ENCODE assay signal across 5 fruit fly cellular contexts in the genomic region with DNA sequence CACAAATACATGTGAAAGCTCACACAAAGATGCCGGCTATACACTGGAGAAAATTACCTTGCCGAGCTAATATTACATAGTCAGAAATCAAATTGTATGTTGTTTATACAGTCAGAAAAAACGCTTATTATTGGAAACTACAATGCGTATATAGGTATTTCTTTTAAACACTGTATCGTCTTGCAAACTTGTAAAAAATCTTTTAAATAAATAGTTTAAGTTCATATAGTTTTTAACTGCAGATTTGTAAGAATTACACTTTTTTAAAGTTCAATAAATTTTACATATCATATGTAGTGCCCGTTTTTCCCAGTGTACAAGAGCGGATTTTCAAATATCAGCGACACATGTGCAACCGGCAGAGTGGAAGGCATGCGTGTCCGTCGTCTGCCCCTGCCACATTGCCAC.
A peak's percentile ranks its signal among the peaks of the same experiment; 100 is the strongest.
TF ChIP-seq lines count a peak whose summit lies in the region.

No protein-coding gene starts in this region.

TF ChIP-seq in whole organism, adult, 20 proteins besides CTCF, POLR2A, EP300 and RAD21 (continued from another document):
- TF ChIP-seq Clk (GFP tag; optimal IDR thresholded peaks at IDR 0.05; lab: Kevin White, UChicago) (no peak), toe (GFP tag; optimal IDR thresholded peaks at IDR 0.05; lab: Kevin White, UChicago) (peak; percentile 8), bab1 (GFP tag; optimal IDR thresholded peaks at IDR 0.05; lab: Kevin White, UChicago) (peak; percentile 68)
TF ChIP-seq in whole organism, adult: peak in this region for 11.

TF ChIP-seq in whole organism, embryonic, 481 proteins besides CTCF, POLR2A, EP300 and RAD21 (continued from another document and continues in another):
- no peak for TF ChIP-seq B-H2 (GFP tag; optimal IDR thresholded peaks at IDR 0.05; lab: Kevin White, UChicago)
- no peak; the same call in 1 of the 2 replicates for TF ChIP-seq CG4404 (GFP tag; IDR thresholded peaks at IDR 0.05; lab: Robert Waterston, UW)
- peak; percentile 95 for TF ChIP-seq Med (GFP tag; lab: Kevin White, UChicago)
- TF ChIP-seq Ssrp (tag; optimal IDR thresholded peaks at IDR 0.05; lab: Kevin White, UChicago), result peak; percentile 95
- TF ChIP-seq CG17568 (GFP tag; optimal IDR thresholded peaks at IDR 0.05; lab: Kevin White, UChicago), result no peak
- TF ChIP-seq sc (optimal IDR thresholded peaks at IDR 0.05; lab: Kevin White, UChicago), result no peak
- peak; percentile 62 for TF ChIP-seq sc (GFP tag; optimal IDR thresholded peaks at IDR 0.05; lab: Kevin White, UChicago)
- no peak for TF ChIP-seq pita (GFP tag; optimal IDR thresholded peaks at IDR 0.05; lab: Kevin White, UChicago)
- peak; percentile 66 for TF ChIP-seq CG3407 (GFP tag; optimal IDR thresholded peaks at IDR 0.05; lab: Kevin White, UChicago)
- TF ChIP-seq CG10979 (tag; optimal IDR thresholded peaks at IDR 0.05; lab: Kevin White, UChicago), result peak; percentile 85
- TF ChIP-seq lmd (GFP tag; IDR thresholded peaks at IDR 0.05; lab: Robert Waterston, UW), result peak; percentile 81
- TF ChIP-seq caup (GFP tag; optimal IDR thresholded peaks at IDR 0.05; lab: Kevin White, UChicago; ENCODE audit: severe bottlenecking), result peak; percentile 47
- TF ChIP-seq CG1832 (GFP tag; optimal IDR thresholded peaks at IDR 0.05; lab: Kevin White, UChicago), result no peak
- peak; percentile 81 for TF ChIP-seq CG4854 (GFP tag; optimal IDR thresholded peaks at IDR 0.05; lab: Kevin White, UChicago)
- peak; percentile 34 for TF ChIP-seq kay (GFP tag; optimal IDR thresholded peaks at IDR 0.05; lab: Kevin White, UChicago)
- TF ChIP-seq CG11695 (GFP tag; IDR thresholded peaks at IDR 0.05; lab: Robert Waterston, UW), result peak; percentile 91
- TF ChIP-seq twi (tag; optimal IDR thresholded peaks at IDR 0.05; lab: Kevin White, UChicago), result peak; percentile 82
- peak; percentile 63 for TF ChIP-seq CG18476 (GFP tag; optimal IDR thresholded peaks at IDR 0.05; lab: Kevin White, UChicago)
- TF ChIP-seq danr (GFP tag; IDR thresholded peaks at IDR 0.05; lab: Robert Waterston, UW), result peak; percentile 74
- TF ChIP-seq chinmo (GFP tag; IDR thresholded peaks at IDR 0.05; lab: Robert Waterston, UW; ENCODE audit: partially characterized antibody), result 0 out of 4 replicates have a peak, but pooled peaks have one; percentile 14
- peak; percentile 45; the same call in 1 of the 2 replicates for TF ChIP-seq Awh (GFP tag; IDR thresholded peaks at IDR 0.05; lab: Robert Waterston, UW)
- peak; percentile 14 for TF ChIP-seq sqz (GFP tag; optimal IDR thresholded peaks at IDR 0.05; lab: Kevin White, UChicago)
- TF ChIP-seq CG30020 (tag; optimal IDR thresholded peaks at IDR 0.05; lab: Kevin White, UChicago), result peak; percentile 59
- TF ChIP-seq Max (GFP tag; optimal IDR thresholded peaks at IDR 0.05; lab: Kevin White, UChicago), result peak; percentile 91
- peak; percentile 49 for TF ChIP-seq Bdp1 (GFP tag; optimal IDR thresholded peaks at IDR 0.05; lab: Kevin White, UChicago)
- peak; percentile 68 for TF ChIP-seq ATbp (GFP tag; optimal IDR thresholded peaks at IDR 0.05; lab: Kevin White, UChicago)
- TF ChIP-seq CG14441 (GFP tag; IDR thresholded peaks at IDR 0.05; lab: Robert Waterston, UW), result peak; percentile 72
- 0 out of 3 replicates have a peak, but pooled peaks have one; percentile 42 for TF ChIP-seq H15 (GFP tag; IDR thresholded peaks at IDR 0.05; lab: Robert Waterston, UW)
- no peak for TF ChIP-seq Neu2 (GFP tag; optimal IDR thresholded peaks at IDR 0.05; lab: Kevin White, UChicago; ENCODE audit: borderline replicate concordance)
- no peak for TF ChIP-seq Doc2 (GFP tag; IDR thresholded peaks at IDR 0.05; lab: Robert Waterston, UW)

TF ChIP-seq in whole organism, prepupa, 60 proteins besides CTCF, POLR2A, EP300 and RAD21 (continued from another document and continues in another):
- TF ChIP-seq Sox15 (GFP tag; optimal IDR thresholded peaks at IDR 0.05; lab: Kevin White, UChicago) (peak; percentile 82), vri (GFP tag; optimal IDR thresholded peaks at IDR 0.05; lab: Kevin White, UChicago) (peak; percentile 77), Hr38 (GFP tag; optimal IDR thresholded peaks at IDR 0.05; lab: Kevin White, UChicago) (no peak), CG6808 (GFP tag; optimal IDR thresholded peaks at IDR 0.05; lab: Kevin White, UChicago) (peak; percentile 79), esn (GFP tag; optimal IDR thresholded peaks at IDR 0.05; lab: Kevin White, UChicago) (peak; percentile 97), Lpt (GFP tag; optimal IDR thresholded peaks at IDR 0.05; lab: Kevin White, UChicago) (peak; percentile 93), pdm3 (GFP tag; optimal IDR thresholded peaks at IDR 0.05; lab: Kevin White, UChicago) (peak; percentile 91), lz (GFP tag; optimal IDR thresholded peaks at IDR 0.05; lab: Kevin White, UChicago) (peak; percentile 94), CG6854 (GFP tag; optimal IDR thresholded peaks at IDR 0.05; lab: Kevin White, UChicago) (peak; percentile 61), Hr4 (GFP tag; optimal IDR thresholded peaks at IDR 0.05; lab: Kevin White, UChicago) (peak; percentile 95), CG16779 (tag; optimal IDR thresholded peaks at IDR 0.05; lab: Kevin White, UChicago) (peak; percentile 76), CG9139 (GFP tag; optimal IDR thresholded peaks at IDR 0.05; lab: Kevin White, UChicago) (no peak), dac (GFP tag; optimal IDR thresholded peaks at IDR 0.05; lab: Kevin White, UChicago) (peak; percentile 75), Ets96B (tag; optimal IDR thresholded peaks at IDR 0.05; lab: Kevin White, UChicago) (peak; percentile 82), Gug (GFP tag; IDR thresholded peaks at IDR 0.05; lab: Robert Waterston, UW) (peak; percentile 80), CG6792 (GFP tag; optimal IDR thresholded peaks at IDR 0.05; lab: Kevin White, UChicago) (peak; percentile 89), Eip93F (GFP tag; optimal IDR thresholded peaks at IDR 0.05; lab: Kevin White, UChicago) (peak; percentile 74), svp (GFP tag; lab: Kevin White, UChicago) (peak; percentile 93), CG6163 (GFP tag; IDR thresholded peaks at IDR 0.05; lab: Robert Waterston, UW) (peak; percentile 86; the same call in 2 of the 3 replicates), CG32006 (GFP tag; optimal IDR thresholded peaks at IDR 0.05; lab: Kevin White, UChicago) (peak; percentile 95), fkh (GFP tag; optimal IDR thresholded peaks at IDR 0.05; lab: Kevin White, UChicago) (no peak), topi (GFP tag; optimal IDR thresholded peaks at IDR 0.05; lab: Kevin White, UChicago) (peak; percentile 95), net (GFP tag; optimal IDR thresholded peaks at IDR 0.05; lab: Kevin White, UChicago) (peak; percentile 92), CG3032 (tag; optimal IDR thresholded peaks at IDR 0.05; lab: Kevin White, UChicago) (peak; percentile 84), eg (GFP tag; IDR thresholded peaks at IDR 0.05; lab: Robert Waterston, UW) (peak; percentile 89; the same call in 2 of the 3 replicates), CG11294 (GFP tag; IDR thresholded peaks at IDR 0.05; lab: Robert Waterston, UW) (peak; percentile 87), dsx (GFP tag; optimal IDR thresholded peaks at IDR 0.05; lab: Kevin White, UChicago; ENCODE audit: poor library complexity, severe bottlenecking) (peak; percentile 82), Sox14 (GFP tag; optimal IDR thresholded peaks at IDR 0.05; lab: Kevin White, UChicago) (peak; percentile 93), Sox102F (GFP tag; optimal IDR thresholded peaks at IDR 0.05; lab: Kevin White, UChicago) (peak; percentile 91), achi (GFP tag; optimal IDR thresholded peaks at IDR 0.05; lab: Kevin White, UChicago) (peak; percentile 91), CG1621 (tag; optimal IDR thresholded peaks at IDR 0.05; lab: Kevin White, UChicago) (peak; percentile 71)

TF ChIP-seq in whole organism, pupa, 21 proteins besides CTCF, POLR2A, EP300 and RAD21 (continued from another document):
- TF ChIP-seq Ets98B (GFP tag; IDR thresholded peaks at IDR 0.05; lab: Robert Waterston, UW) (peak; percentile 80), CG17806 (tag; optimal IDR thresholded peaks at IDR 0.05; lab: Kevin White, UChicago) (peak; percentile 81)

TF ChIP-seq in whole organism, wandering third instar larva, 38 proteins besides CTCF, POLR2A, EP300 and RAD21 (continued from another document):
- TF ChIP-seq psq (GFP tag; optimal IDR thresholded peaks at IDR 0.05; lab: Kevin White, UChicago), result peak; percentile 85
- TF ChIP-seq sage (GFP tag; optimal IDR thresholded peaks at IDR 0.05; lab: Kevin White, UChicago), result peak; percentile 80
- TF ChIP-seq sv (GFP tag; optimal IDR thresholded peaks at IDR 0.05; lab: Kevin White, UChicago), result peak; percentile 72
- TF ChIP-seq Hr78 (GFP tag; optimal IDR thresholded peaks at IDR 0.05; lab: Kevin White, UChicago), result no peak
- TF ChIP-seq woc (GFP tag; optimal IDR thresholded peaks at IDR 0.05; lab: Kevin White, UChicago), result peak; percentile 65
- peak; percentile 82 for TF ChIP-seq dmrt93B (GFP tag; optimal IDR thresholded peaks at IDR 0.05; lab: Kevin White, UChicago)
- no peak for TF ChIP-seq Myc (optimal IDR thresholded peaks at IDR 0.05; lab: Kevin White, UChicago)
- TF ChIP-seq lola (GFP tag; optimal IDR thresholded peaks at IDR 0.05; lab: Kevin White, UChicago), result no peak
- TF ChIP-seq Sp1 (GFP tag; optimal IDR thresholded peaks at IDR 0.05; lab: Kevin White, UChicago), result peak; percentile 92
- TF ChIP-seq Hnf4 (GFP tag; optimal IDR thresholded peaks at IDR 0.05; lab: Kevin White, UChicago), result peak; percentile 87
- TF ChIP-seq tai (GFP tag; optimal IDR thresholded peaks at IDR 0.05; lab: Kevin White, UChicago), result peak; percentile 74
- TF ChIP-seq Vsx2 (GFP tag; optimal IDR thresholded peaks at IDR 0.05; lab: Kevin White, UChicago; ENCODE audit: partially characterized antibody), result no peak
- peak; percentile 15 to 94 for TF ChIP-seq foxo (GFP tag; optimal IDR thresholded peaks at IDR 0.05; lab: Kevin White, UChicago)
- no peak for TF ChIP-seq GATAd (GFP tag; optimal IDR thresholded peaks at IDR 0.05; lab: Kevin White, UChicago)
- peak; percentile 59 for TF ChIP-seq CG32264 (GFP tag; optimal IDR thresholded peaks at IDR 0.05; lab: Kevin White, UChicago)
- TF ChIP-seq dsf (GFP tag; optimal IDR thresholded peaks at IDR 0.05; lab: Kevin White, UChicago; ENCODE audit: borderline replicate concordance), result peak; percentile 29
- TF ChIP-seq Dif (GFP tag; optimal IDR thresholded peaks at IDR 0.05; lab: Kevin White, UChicago; ENCODE audit: partially characterized antibody), result no peak
